Fruit fly (Drosophila melanogaster): Measurements from ENCODE around the gene Pomp.
A peak's percentile ranks its signal among the peaks of the same experiment; 100 is the strongest.

The Pomp gene

dm6 chr2L:20811039-20811652, 23.7 kb downstream of the Pomp start (continued):
- 0 out of 2 replicates have a peak, but pooled peaks have one; percentile 51 for TF ChIP-seq vvl (GFP tag; IDR thresholded peaks at IDR 0.05)
- TF ChIP-seq CG14667 (GFP tag; IDR thresholded peaks at IDR 0.05), result 0 out of 2 replicates have a peak, but pooled peaks have one; percentile 30
- TF ChIP-seq CG1792 (GFP tag; optimal IDR thresholded peaks at IDR 0.05), result no peak
- TF ChIP-seq knrl (GFP tag; IDR thresholded peaks at IDR 0.05; ENCODE audit: partially characterized antibody), result no peak
- peak; percentile 83 for TF ChIP-seq dmrt99B (tag; optimal IDR thresholded peaks at IDR 0.05)
- peak; percentile 62 for TF ChIP-seq CG7839 (tag; optimal IDR thresholded peaks at IDR 0.05)
- TF ChIP-seq grau (tag; optimal IDR thresholded peaks at IDR 0.05), result peak; percentile 62
- TF ChIP-seq Eip74EF (GFP tag; optimal IDR thresholded peaks at IDR 0.05), result peak in 1 of 2 experiments; percentile 84
- TF ChIP-seq Meics (GFP tag; optimal IDR thresholded peaks at IDR 0.05), result peak; percentile 39
- TF ChIP-seq NfI (GFP tag; optimal IDR thresholded peaks at IDR 0.05), result peak; percentile 53
- peak; percentile 48; the same call in 1 of the 2 replicates for TF ChIP-seq CG7372 (GFP tag; IDR thresholded peaks at IDR 0.05)
- peak in 1 of 2 experiments; percentile 84 for TF ChIP-seq Pdp1 (GFP tag; optimal IDR thresholded peaks at IDR 0.05)
- peak; percentile 52 for TF ChIP-seq Xbp1 (GFP tag; optimal IDR thresholded peaks at IDR 0.05)
- no peak for TF ChIP-seq Dfd (GFP tag; optimal IDR thresholded peaks at IDR 0.05)
- 0 out of 4 replicates have a peak, but pooled peaks have one; percentile 7 for TF ChIP-seq Gug (GFP tag; IDR thresholded peaks at IDR 0.05)
- TF ChIP-seq sqz (GFP tag; optimal IDR thresholded peaks at IDR 0.05), result peak; percentile 24
- peak; percentile 63 for TF ChIP-seq esg (GFP tag; conservative IDR thresholded peaks at IDR 0.05)
- peak; percentile 33; the same call in 1 of the 2 replicates for TF ChIP-seq CG4730 (GFP tag; IDR thresholded peaks at IDR 0.05)
- TF ChIP-seq CG13624 (GFP tag; optimal IDR thresholded peaks at IDR 0.05), result peak; percentile 2
- TF ChIP-seq CG18262 (tag; optimal IDR thresholded peaks at IDR 0.05), result peak; percentile 55
- peak; percentile 68 for TF ChIP-seq Blimp-1 (GFP tag; optimal IDR thresholded peaks at IDR 0.05)
- peak; percentile 28 for TF ChIP-seq CG5180 (GFP tag; optimal IDR thresholded peaks at IDR 0.05)
- TF ChIP-seq CG2199 (GFP tag; IDR thresholded peaks at IDR 0.05), result no peak
- peak; percentile 4 for TF ChIP-seq CG12942 (GFP tag; optimal IDR thresholded peaks at IDR 0.05)
- TF ChIP-seq peb (GFP tag; IDR thresholded peaks at IDR 0.05), result no peak
- peak; percentile 54; the same call in 1 of the 2 replicates for TF ChIP-seq CG10366 (GFP tag; IDR thresholded peaks at IDR 0.05)
- peak; percentile 3 for TF ChIP-seq sd (tag; optimal IDR thresholded peaks at IDR 0.05)
- peak; percentile 46 for TF ChIP-seq CG18599 (GFP tag; optimal IDR thresholded peaks at IDR 0.05)
- peak; percentile 51 for TF ChIP-seq Rfx (GFP tag; IDR thresholded peaks at IDR 0.05)
- TF ChIP-seq gt (GFP tag; IDR thresholded peaks at IDR 0.05), result no peak
- TF ChIP-seq ATbp (GFP tag; optimal IDR thresholded peaks at IDR 0.05), result peak; percentile 55
- TF ChIP-seq cato (GFP tag; optimal IDR thresholded peaks at IDR 0.05; ENCODE audit: borderline replicate concordance), result peak; percentile 2
- no peak for TF ChIP-seq NC2β (GFP tag; optimal IDR thresholded peaks at IDR 0.05)
- peak; percentile 72 for TF ChIP-seq Ptx1 (GFP tag; IDR thresholded peaks at IDR 0.05)
- TF ChIP-seq CG30403 (GFP tag; optimal IDR thresholded peaks at IDR 0.05), result peak; percentile 57
- peak; percentile 15 for TF ChIP-seq lilli (GFP tag; optimal IDR thresholded peaks at IDR 0.05)
- peak; percentile 6 for TF ChIP-seq oc (tag; optimal IDR thresholded peaks at IDR 0.05)
- peak; percentile 47 for TF ChIP-seq CG10209 (GFP tag; optimal IDR thresholded peaks at IDR 0.05)
- TF ChIP-seq Optix (GFP tag; IDR thresholded peaks at IDR 0.05), result no peak; the same call in 2 of the 3 replicates
- peak; percentile 46 for TF ChIP-seq BtbVII (GFP tag; optimal IDR thresholded peaks at IDR 0.05)
- TF ChIP-seq otp (GFP tag; IDR thresholded peaks at IDR 0.05), result no peak
- no peak for TF ChIP-seq CG18011 (GFP tag; optimal IDR thresholded peaks at IDR 0.05)
- TF ChIP-seq CG12104 (GFP tag; optimal IDR thresholded peaks at IDR 0.05), result no peak
- peak; percentile 16 for TF ChIP-seq tin (GFP tag; optimal IDR thresholded peaks at IDR 0.05)
- TF ChIP-seq phol (tag; optimal IDR thresholded peaks at IDR 0.05), result peak; percentile 45
- peak; percentile 45 for TF ChIP-seq az2 (GFP tag; optimal IDR thresholded peaks at IDR 0.05)
- TF ChIP-seq Hr3 (GFP tag; optimal IDR thresholded peaks at IDR 0.05), result peak; percentile 21
- TF ChIP-seq CG12744 (GFP tag; optimal IDR thresholded peaks at IDR 0.05), result no peak
- TF ChIP-seq HHEX (GFP tag; optimal IDR thresholded peaks at IDR 0.05), result peak; percentile 19
